Worm (Caenorhabditis elegans): ENCODE data around the gene pis-1.

Gene pis-1

DNA sequence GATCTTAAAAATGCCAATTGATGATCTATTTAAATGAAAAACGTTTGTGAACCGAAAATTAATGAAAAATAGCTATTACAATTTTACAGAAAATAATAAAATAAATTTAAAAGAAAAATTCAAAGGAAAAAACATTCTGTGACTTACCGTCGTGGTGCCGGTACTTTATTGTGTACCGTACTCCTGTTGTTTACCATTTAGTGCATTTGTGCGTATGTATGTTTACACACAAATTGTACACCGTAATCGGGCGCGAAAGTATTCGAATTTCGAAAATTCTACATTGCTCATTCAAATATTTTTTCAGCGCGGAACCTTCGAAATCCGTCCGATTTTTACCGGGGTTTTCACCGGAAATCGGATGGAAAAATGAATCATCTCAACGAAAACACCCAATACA, 18.4 kb downstream of the pis-1 start, which contains the start of gene T13F2.6 (continued):
- TF ChIP-seq ztf-25 (GFP tag; IDR thresholded peaks at IDR 0.05) (0 out of 2 replicates have a peak, but pooled peaks have one; percentile 54), chd-7 (tag; optimal IDR thresholded peaks at IDR 0.05) (no peak), unc-130 (GFP tag; optimal IDR thresholded peaks at IDR 0.05) (peak; percentile 73), Y95B8A.8 (GFP tag; IDR thresholded peaks at IDR 0.05) (peak; percentile 75), C17E4.6 (GFP tag; IDR thresholded peaks at IDR 0.05) (peak; percentile 15; the same call in 1 of the 2 replicates), hmg-1.2 (GFP tag; IDR thresholded peaks at IDR 0.05) (peak; percentile 64; the same call in 1 of the 2 replicates), pbrm-1 (GFP tag; IDR thresholded peaks at IDR 0.05) (peak; percentile 79), B0035.1 (tag; optimal IDR thresholded peaks at IDR 0.05) (no peak)

DNA sequence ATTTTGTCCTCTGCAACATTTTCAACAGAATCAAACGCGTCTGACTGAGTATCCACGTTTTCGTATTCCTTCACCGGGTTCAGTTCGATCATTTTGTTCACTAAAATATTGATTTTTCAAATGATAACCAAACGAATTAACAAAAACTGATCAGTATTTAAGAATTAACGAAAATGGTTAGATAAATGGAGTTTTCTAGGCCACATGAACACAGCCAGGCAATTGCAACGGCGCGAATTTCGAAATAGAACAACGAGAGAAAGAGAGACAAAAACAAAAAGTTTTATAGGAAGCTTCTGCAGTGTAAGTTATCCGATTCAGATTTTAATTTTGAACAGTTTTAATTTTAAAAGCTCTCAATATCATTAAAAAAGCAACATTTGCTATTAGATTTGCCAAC, 18.9 kb downstream of the pis-1 start, which contains the start of gene sna-2:
Gene sna-2 (minus strand): TSS at position 100 of the 400 bp plus-strand sequence.
- TF ChIP-seq F57A8.1 (GFP tag; optimal IDR thresholded peaks at IDR 0.05) = no peak
- TF ChIP-seq ztf-3 (GFP tag; optimal IDR thresholded peaks at IDR 0.05) = no peak
- no peak for TF ChIP-seq rcor-1 (GFP tag; IDR thresholded peaks at IDR 0.05)
- TF ChIP-seq lin-35 (GFP tag; optimal IDR thresholded peaks at IDR 0.05) = peak in 1 of 3 experiments; percentile 83
- TF ChIP-seq F55B11.4 (tag; optimal IDR thresholded peaks at IDR 0.05; ENCODE audit: borderline replicate concordance, insufficient read depth) = no peak
- no peak for TF ChIP-seq ceh-40 (GFP tag; IDR thresholded peaks at IDR 0.05)
- TF ChIP-seq efl-1 (GFP tag; optimal IDR thresholded peaks at IDR 0.05) = peak; percentile 46
- no peak for TF ChIP-seq fkh-3 (tag; optimal IDR thresholded peaks at IDR 0.05)
- no peak for TF ChIP-seq mxl-1 (tag; optimal IDR thresholded peaks at IDR 0.05)
- TF ChIP-seq snpc-4 (GFP tag; optimal IDR thresholded peaks at IDR 0.05) = no peak
- peak in 1 of 4 experiments; percentile 26 for TF ChIP-seq snpc-4 (tag; optimal IDR thresholded peaks at IDR 0.05)
- TF ChIP-seq him-1 (tag; optimal IDR thresholded peaks at IDR 0.05) = no peak
- TF ChIP-seq F33H1.4 (GFP tag; IDR thresholded peaks at IDR 0.05) = no peak
- no peak for TF ChIP-seq F22D6.2 (tag; optimal IDR thresholded peaks at IDR 0.05)
- no peak for TF ChIP-seq lin-26 (GFP tag; IDR thresholded peaks at IDR 0.05)
- no peak for TF ChIP-seq sea-2 (GFP tag; IDR thresholded peaks at IDR 0.05)
- no peak for TF ChIP-seq snpc-1.1 (tag; optimal IDR thresholded peaks at IDR 0.05; ENCODE audit: insufficient read depth)
- no peak for TF ChIP-seq madf-3 (GFP tag; IDR thresholded peaks at IDR 0.05)
- no peak for TF ChIP-seq bed-1 (GFP tag; IDR thresholded peaks at IDR 0.05)
- TF ChIP-seq dpl-1 (GFP tag; optimal IDR thresholded peaks at IDR 0.05) = peak; percentile 60
- no peak for TF ChIP-seq gei-17 (GFP tag; optimal IDR thresholded peaks at IDR 0.05)
- TF ChIP-seq F49E8.2 (tag; optimal IDR thresholded peaks at IDR 0.05; ENCODE audit: insufficient read depth) = no peak
- TF ChIP-seq lag-1 (GFP tag; IDR thresholded peaks at IDR 0.05) = no peak
- TF ChIP-seq ceh-91 (GFP tag; IDR thresholded peaks at IDR 0.05) = no peak
- no peak for TF ChIP-seq tbp1 (GFP tag; optimal IDR thresholded peaks at IDR 0.05)
- TF ChIP-seq Y56A3A.18 (GFP tag; IDR thresholded peaks at IDR 0.05) = no peak
- no peak for TF ChIP-seq Y95B8A.8 (GFP tag; IDR thresholded peaks at IDR 0.05)
- 0 out of 2 replicates have a peak, but pooled peaks have one; percentile 27 for TF ChIP-seq madf-6 (GFP tag; IDR thresholded peaks at IDR 0.05)
- TF ChIP-seq K12H6.12 (tag; optimal IDR thresholded peaks at IDR 0.05) = no peak
- TF ChIP-seq nhr-120 (GFP tag; IDR thresholded peaks at IDR 0.05) = no peak
- TF ChIP-seq cebp-1 (GFP tag; IDR thresholded peaks at IDR 0.05) = no peak
- TF ChIP-seq cebp-1 (tag; optimal IDR thresholded peaks at IDR 0.05) = no peak
- no peak for TF ChIP-seq Y79H2A.3 (GFP tag; conservative IDR thresholded peaks at IDR 0.05)
- TF ChIP-seq xnd-1 (tag; optimal IDR thresholded peaks at IDR 0.05) = no peak
- TF ChIP-seq nhr-27 (tag; optimal IDR thresholded peaks at IDR 0.05) = no peak
- no peak for TF ChIP-seq ceh-58 (GFP tag; IDR thresholded peaks at IDR 0.05)
- TF ChIP-seq B0261.1 (tag; optimal IDR thresholded peaks at IDR 0.05) = no peak
- no peak for TF ChIP-seq bed-2 (GFP tag; IDR thresholded peaks at IDR 0.05)
- peak; percentile 58 for TF ChIP-seq lin-54 (GFP tag; optimal IDR thresholded peaks at IDR 0.05)
- TF ChIP-seq mes-4 (tag; optimal IDR thresholded peaks at IDR 0.05) = no peak
- TF ChIP-seq repo-1 (tag; optimal IDR thresholded peaks at IDR 0.05) = no peak

Data from whole organism, young adult.